Worm (Caenorhabditis elegans): ENCODE measurements around the gene Y44A6D.1.

Y44A6D.1 gene

DNA sequence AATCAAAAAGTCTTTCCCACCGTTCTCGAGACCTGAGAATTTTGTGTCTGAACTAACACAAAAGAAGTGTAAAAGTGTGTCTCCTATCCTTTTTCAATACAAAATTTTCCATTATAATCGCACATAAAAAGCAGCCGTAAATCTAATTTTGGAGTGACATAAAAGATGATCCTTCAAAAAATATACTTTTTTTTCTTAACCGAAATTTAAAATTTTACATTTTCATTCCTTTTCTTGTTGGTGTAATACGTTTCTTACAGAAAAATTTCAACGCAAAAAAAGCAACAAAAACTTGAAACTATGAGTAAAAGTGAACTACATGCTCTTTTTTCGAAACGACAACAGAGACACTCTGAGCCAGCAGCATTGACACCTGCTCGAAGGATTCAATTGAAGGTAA lies 17.2 kb upstream of the Y44A6D.1 start, which contains the start of gene Y44A6D.6:
Gene Y44A6D.6, plus strand, starts transcription at position 301 of the 400 bp plus-strand sequence.
- TF ChIP-seq xbp-1 (tag; optimal IDR thresholded peaks at IDR 0.05), result no peak
- no peak for TF ChIP-seq lir-3 (tag; optimal IDR thresholded peaks at IDR 0.05; ENCODE audit: poor library complexity)
- no peak for TF ChIP-seq zag-1 (tag; optimal IDR thresholded peaks at IDR 0.05)
- TF ChIP-seq isw-1 (GFP tag; IDR thresholded peaks at IDR 0.05), result no peak
- no peak for TF ChIP-seq nhr-47 (tag; optimal IDR thresholded peaks at IDR 0.05)
- TF ChIP-seq ztf-4 (tag; optimal IDR thresholded peaks at IDR 0.05), result no peak

DNA sequence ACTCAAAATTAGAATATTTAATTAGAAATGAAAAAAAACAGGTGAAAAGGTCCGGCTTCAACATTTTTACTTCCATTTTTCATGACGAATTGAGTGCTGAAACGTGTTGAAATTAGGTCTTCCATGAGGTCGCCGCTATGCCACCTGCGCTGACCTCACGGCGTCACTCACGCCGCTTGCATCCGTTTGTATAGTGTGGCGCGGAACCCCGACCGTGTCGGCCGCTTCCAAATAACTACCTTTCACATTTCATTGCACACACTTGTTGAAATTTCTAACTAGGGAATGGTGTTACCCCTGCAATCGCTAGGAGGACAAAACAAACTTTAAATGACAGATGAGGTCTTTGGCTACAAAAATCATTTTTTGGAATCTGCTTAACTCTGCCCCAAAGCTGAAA lies 13.6 kb upstream of the Y44A6D.1 start:
- TF ChIP-seq grh-1 (GFP tag; IDR thresholded peaks at IDR 0.05), result peak; percentile 23; the same call in 1 of the 2 replicates
- TF ChIP-seq snu-23 (GFP tag; optimal IDR thresholded peaks at IDR 0.05), result peak; percentile 4
- peak; percentile 94 for TF ChIP-seq snpc-4 (tag; optimal IDR thresholded peaks at IDR 0.05)
- peak; percentile 23 for TF ChIP-seq nhr-90 (tag; optimal IDR thresholded peaks at IDR 0.05; ENCODE audit: poor library complexity)
- peak; percentile 17 for TF ChIP-seq nhr-47 (tag; optimal IDR thresholded peaks at IDR 0.05)
- peak; percentile 10 for TF ChIP-seq nhr-71 (tag; optimal IDR thresholded peaks at IDR 0.05)
- TF ChIP-seq nhr-85 (tag), result peak; percentile 27

DNA sequence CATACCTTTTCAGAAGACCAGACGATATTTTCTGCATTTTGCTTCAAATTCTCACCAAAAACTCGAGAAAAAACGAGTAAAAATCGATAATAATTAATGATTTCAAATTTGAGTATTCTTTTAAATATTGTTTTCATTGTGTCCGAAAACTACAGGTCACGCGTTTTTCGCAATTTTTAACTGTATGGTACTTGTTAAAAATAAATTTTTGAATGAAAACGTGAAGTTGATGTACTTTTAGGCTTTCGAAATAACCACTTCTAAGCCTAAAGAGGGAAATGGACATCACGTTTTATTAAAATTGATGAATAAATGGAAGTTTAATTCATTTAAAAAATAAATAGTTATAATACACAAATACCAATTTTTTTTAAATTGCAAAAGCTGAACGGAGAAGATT lies 13.1 kb upstream of the Y44A6D.1 start, which contains the start of gene Y44A6D.5:
Gene Y44A6D.5, minus strand, starts transcription at position 101 of the 400 bp plus-strand sequence.
- TF ChIP-seq irx-1 (tag; optimal IDR thresholded peaks at IDR 0.05) (no peak), efl-1 (optimal IDR thresholded peaks at IDR 0.05) (no peak), efl-1 (GFP tag; optimal IDR thresholded peaks at IDR 0.05 in 1 of 2) (peak in 1 of 2 experiments; percentile 66)

DNA sequence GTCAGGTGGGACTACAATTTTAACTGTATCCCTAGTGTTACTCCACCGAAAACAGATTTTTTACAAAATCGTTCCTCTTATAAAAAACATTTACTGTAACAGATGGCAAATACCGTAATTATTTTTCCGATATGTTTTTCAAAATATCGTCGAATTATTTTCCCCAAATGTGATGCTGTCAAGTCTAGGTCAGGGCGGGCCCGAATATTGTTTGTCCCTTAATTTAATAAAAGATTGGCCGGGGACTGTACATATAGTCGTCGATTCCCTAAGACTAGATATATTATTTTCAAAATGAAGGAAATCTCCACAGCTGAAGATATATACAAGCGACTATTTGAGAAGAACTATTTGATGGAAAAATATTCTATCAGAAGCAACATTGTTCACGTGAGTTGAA lies 8.1 kb upstream of the Y44A6D.1 start, which contains the start of gene sdf-9:
Gene sdf-9, plus strand, starts transcription at position 301 of the 400 bp plus-strand sequence.
- TF ChIP-seq lin-39 (tag; optimal IDR thresholded peaks at IDR 0.05) (no peak), ceh-8 (GFP tag; optimal IDR thresholded peaks at IDR 0.05) (peak; percentile 26)

DNA sequence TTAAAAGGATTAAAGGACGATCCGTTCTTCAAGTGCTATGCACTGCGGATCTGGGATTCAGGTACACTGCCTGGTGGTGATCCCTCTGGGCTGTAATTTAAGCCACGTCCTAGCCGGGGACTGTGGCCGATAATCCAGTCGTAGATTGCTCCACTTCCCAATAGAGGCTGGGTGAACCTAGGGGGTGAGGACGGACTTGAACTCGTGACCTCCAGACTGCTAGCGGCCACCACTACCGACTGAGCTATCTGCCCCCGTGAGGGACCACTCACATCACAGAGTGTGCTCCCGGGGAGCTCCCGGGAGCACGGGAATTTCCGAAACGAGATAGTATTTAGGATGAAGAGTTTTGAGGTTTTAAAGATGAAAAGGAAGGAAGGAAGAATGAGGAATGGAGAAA lies 5.5 kb upstream of the Y44A6D.1 start:
- TF ChIP-seq rnt-1 (tag; optimal IDR thresholded peaks at IDR 0.05) (peak; percentile 20), nhr-19 (GFP tag; conservative IDR thresholded peaks at IDR 0.05) (peak; percentile 39)

DNA sequence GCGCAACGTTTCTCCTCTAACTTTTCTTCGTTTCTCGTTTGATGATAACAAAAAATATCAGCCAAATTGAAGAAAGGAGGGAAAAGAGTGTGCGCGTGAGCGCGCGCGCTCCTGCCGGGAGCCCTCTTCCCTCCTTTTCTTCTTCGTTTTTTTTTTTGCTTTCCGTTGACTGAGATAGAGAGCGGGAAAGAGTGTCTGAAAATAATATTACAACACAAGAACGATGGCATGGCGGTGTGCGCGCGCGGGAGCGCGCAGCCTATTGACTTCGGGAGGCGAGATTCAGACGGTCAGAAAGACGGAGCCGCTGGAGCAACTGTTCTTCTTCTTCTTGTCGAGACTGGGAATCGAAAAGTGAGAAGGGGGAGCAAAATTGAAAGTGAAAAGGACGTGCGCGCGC lies 3.9 kb upstream of the Y44A6D.1 start:
- no peak for TF ChIP-seq nhr-76 (tag; optimal IDR thresholded peaks at IDR 0.05)
- TF ChIP-seq lin-14 (GFP tag; optimal IDR thresholded peaks at IDR 0.05), result peak; percentile 87
- peak; percentile 55 for TF ChIP-seq nhr-71 (tag; optimal IDR thresholded peaks at IDR 0.05)
- peak; percentile 62 for TF ChIP-seq dsc-1 (tag; optimal IDR thresholded peaks at IDR 0.05)
- TF ChIP-seq lin-35 (GFP tag; optimal IDR thresholded peaks at IDR 0.05), result peak in 1 of 2 experiments; percentile 8
- peak in 1 of 2 experiments; percentile 3 for TF ChIP-seq efl-1 (optimal IDR thresholded peaks at IDR 0.05)
- TF ChIP-seq efl-1 (GFP tag; optimal IDR thresholded peaks at IDR 0.05 in 1 of 2), result no peak
- TF ChIP-seq unc-98 (GFP tag; IDR thresholded peaks at IDR 0.05), result peak; percentile 6; the same call in 1 of the 2 replicates
- TF ChIP-seq mdl-1 (tag; optimal IDR thresholded peaks at IDR 0.05), result peak in 1 of 2 experiments; percentile 19
- TF ChIP-seq alr-1 (tag; optimal IDR thresholded peaks at IDR 0.05; ENCODE audit: borderline replicate concordance), result no peak
- peak; percentile 91 for TF ChIP-seq pag-3 (tag; optimal IDR thresholded peaks at IDR 0.05; ENCODE audit: borderline replicate concordance, insufficient read depth)
- no peak for TF ChIP-seq ets-5 (GFP tag; IDR thresholded peaks at IDR 0.05)
- no peak for TF ChIP-seq lin-13 (GFP tag; optimal IDR thresholded peaks at IDR 0.05)
- peak; percentile 22 for TF ChIP-seq nhr-20 (tag; optimal IDR thresholded peaks at IDR 0.05)
- TF ChIP-seq Y116A8C.19 (tag; optimal IDR thresholded peaks at IDR 0.05; ENCODE audit: borderline replicate concordance), result no peak
- TF ChIP-seq snu-23 (GFP tag; optimal IDR thresholded peaks at IDR 0.05), result peak; percentile 52
- TF ChIP-seq pax-3 (tag; optimal IDR thresholded peaks at IDR 0.05), result no peak
- peak; percentile 61 for TF ChIP-seq rnt-1 (tag; optimal IDR thresholded peaks at IDR 0.05)
- TF ChIP-seq unc-130 (tag; optimal IDR thresholded peaks at IDR 0.05), result peak; percentile 29
- TF ChIP-seq xbp-1 (tag; optimal IDR thresholded peaks at IDR 0.05), result no peak
- no peak for TF ChIP-seq nhr-90 (tag; optimal IDR thresholded peaks at IDR 0.05; ENCODE audit: poor library complexity)
- no peak for TF ChIP-seq nhr-85 (tag)
- peak; percentile 8 for TF ChIP-seq swsn-7 (tag; optimal IDR thresholded peaks at IDR 0.05)
- TF ChIP-seq nhr-19 (GFP tag; conservative IDR thresholded peaks at IDR 0.05), result peak; percentile 38
- TF ChIP-seq lsy-2 (tag; optimal IDR thresholded peaks at IDR 0.05), result peak in 1 of 2 experiments; percentile 48
- TF ChIP-seq ceh-63 (GFP tag; optimal IDR thresholded peaks at IDR 0.05), result no peak
- TF ChIP-seq mep-1 (tag; optimal IDR thresholded peaks at IDR 0.05), result peak; percentile 46
- no peak for TF ChIP-seq nhr-237 (tag; optimal IDR thresholded peaks at IDR 0.05)

Data from whole organism, L1 larva.